Worm (Caenorhabditis elegans) whole organism, L1 larva: Measurements from ENCODE around the gene T26C5.2.

Experiments
- ama-1 ChIP-seq: fragments of 150-350 bp; optimal IDR thresholded peaks from 2 replicates; lab custom pipeline; 2014
- ceh-63 ChIP-seq: fragments of 200-800 bp; sonication (Bioruptor generic); optimal IDR thresholded peaks from 2 replicates; lab custom pipeline; 2018; ENCODE audit warnings: mild to moderate bottlenecking, missing genetic modification characterization, missing compliant biosample characterization
- ceh-8 ChIP-seq: fragments of 200-800 bp; sonication (Bioruptor generic); optimal IDR thresholded peaks from 2 replicates; lab custom pipeline; 2018; ENCODE audit warnings: mild to moderate bottlenecking, missing genetic modification characterization, moderate library complexity, missing compliant biosample characterization
- ceh-82 ChIP-seq, 3 experiments: fragments of 150-350 bp in 1 of 3; sonication (generic microtip) in 2 of 3; optimal IDR thresholded peaks; 2 replicates each; lab custom pipeline; 2014 to 2017; ENCODE audit warnings: missing biosample characterization in 3 of 3, missing genetic modification characterization in 3 of 3
- hlh-4 ChIP-seq: sonication (generic microtip); optimal IDR thresholded peaks from 2 replicates; lab custom pipeline; 2016; ENCODE audit warnings: mild to moderate bottlenecking, missing genetic modification characterization, missing compliant biosample characterization
- lin-13 ChIP-seq: fragments of 150-350 bp; optimal IDR thresholded peaks from 2 replicates; lab custom pipeline; 2014; ENCODE audit warnings: missing biosample characterization, missing genetic modification reagents, missing genetic modification characterization
- nhr-20 ChIP-seq: sonication (generic microtip); optimal IDR thresholded peaks from 2 replicates; lab custom pipeline; 2016; ENCODE audit warnings: mild to moderate bottlenecking, missing genetic modification characterization, missing compliant biosample characterization
- nhr-85 ChIP-seq: sonication (generic microtip); peaks from one replicate; lab custom pipeline; 2016; ENCODE audit warnings: missing genetic modification characterization, inconsistent platforms, missing compliant biosample characterization
- skn-1 ChIP-seq: fragments of 150-350 bp; optimal IDR thresholded peaks from 2 replicates; lab custom pipeline; 2014; ENCODE audit warnings: missing biosample characterization, missing genetic modification characterization
- snpc-4 ChIP-seq: fragments of 150-350 bp; optimal IDR thresholded peaks from 2 replicates; lab custom pipeline; 2014; ENCODE audit warnings: missing biosample characterization, missing genetic modification characterization
- unc-30 ChIP-seq: sonication (generic microtip); optimal IDR thresholded peaks from 2 replicates; lab custom pipeline; 2017; ENCODE audit warnings: missing biosample characterization, missing genetic modification characterization
- ztf-11 ChIP-seq, 2 experiments: sonication (generic microtip); optimal IDR thresholded peaks; 2 replicates each; lab custom pipeline; 2016 to 2017; ENCODE audit warnings: missing genetic modification characterization in 2 of 2, missing biosample characterization in 1 of 2, missing compliant biosample characterization in 1 of 2

DNA sequence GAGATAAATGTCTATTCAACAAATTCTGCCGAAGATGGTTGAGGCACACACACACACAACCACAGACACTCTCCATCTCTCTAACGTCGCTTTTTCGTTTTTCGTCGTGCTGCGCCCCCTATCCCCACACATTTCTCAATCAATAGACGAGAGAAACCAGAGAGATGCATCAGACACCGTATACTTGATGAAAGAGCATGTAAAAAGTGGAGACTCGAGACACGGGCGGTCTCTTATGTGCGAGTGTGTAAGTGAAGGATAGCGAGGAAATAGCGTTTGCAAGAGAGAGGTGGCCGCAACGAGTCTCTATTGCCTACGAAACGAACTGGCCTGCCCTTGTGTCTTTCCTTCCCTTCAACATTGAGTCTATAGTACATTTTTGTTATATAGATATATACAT lies 49.8 kb downstream of the T26C5.2 start:
- peak; percentile 98 for TF ChIP-seq nhr-20 (tag; lab: Kevin White, UChicago)
- TF ChIP-seq ceh-82 (tag; optimal IDR thresholded peaks at IDR 0.05; lab: Kevin White, UChicago), result peak; percentile 60 to 92 (median 75)
- TF ChIP-seq ama-1 (lab: Kevin White, UChicago), result peak; percentile 76
- TF ChIP-seq hlh-4, result no peak
- TF ChIP-seq ztf-11 (tag; optimal IDR thresholded peaks at IDR 0.05; lab: Kevin White, UChicago), result peak in 1 of 2 experiments; percentile 73
- TF ChIP-seq ceh-8 (GFP tag; lab: Kevin White, UChicago), result peak; percentile 56
- TF ChIP-seq snpc-4 (tag; lab: Kevin White, UChicago), result peak; percentile 51
- peak; percentile 85 for TF ChIP-seq lin-13
- peak; percentile 72 for TF ChIP-seq skn-1 (tag; lab: Kevin White, UChicago)
- no peak for TF ChIP-seq unc-30 (tag; lab: Kevin White, UChicago)
- peak; percentile 96 for TF ChIP-seq nhr-85 (tag; lab: Kevin White, UChicago)
- no peak for TF ChIP-seq ceh-63 (GFP tag; lab: Kevin White, UChicago)
